Worm (Caenorhabditis elegans) whole organism, L4 larva: Measurements from ENCODE around the gene C33B4.2.

Experiments used
- ceh-62 ChIP-seq: sonication (generic microtip); optimal IDR thresholded peaks from 2 replicates; lab custom pipeline; 2017; ENCODE audit warnings: missing biosample characterization, missing genetic modification characterization
- daf-12 ChIP-seq: fragments of 150-350 bp; optimal IDR thresholded peaks from 2 replicates; lab custom pipeline; 2014; ENCODE audit warnings: missing biosample characterization, missing genetic modification reagents, missing genetic modification characterization
- lin-15B ChIP-seq: fragments of 150-350 bp; sonication (generic microtip); optimal IDR thresholded peaks from 3 replicates; lab custom pipeline; 2014; ENCODE audit warnings: missing biosample characterization, missing genetic modification characterization
- mep-1 ChIP-seq: fragments of 150-350 bp; sonication (generic microtip); optimal IDR thresholded peaks from 3 replicates; lab custom pipeline; 2014; ENCODE audit warnings: missing biosample characterization, missing genetic modification characterization
- nhr-28 ChIP-seq: fragments of 150-350 bp; optimal IDR thresholded peaks from 2 replicates; lab custom pipeline; 2014; ENCODE audit warnings: missing biosample characterization, missing genetic modification characterization
- nhr-77 ChIP-seq: fragments of 150-350 bp; optimal IDR thresholded peaks from 2 replicates; lab custom pipeline; 2014; ENCODE audit warnings: missing biosample characterization, missing genetic modification characterization
- skn-1 ChIP-seq: fragments of 150-350 bp; optimal IDR thresholded peaks from 2 replicates; lab custom pipeline; 2014; ENCODE audit warnings: missing biosample characterization, missing genetic modification characterization
- unc-62 ChIP-seq, 3 experiments: fragments of 150-350 bp in 1 of 3; sonication (generic microtip); optimal IDR thresholded peaks in 2 of 3; peaks in 1 of 3; 1 replicate in 1 of 3; 2 replicates in 2 of 3; lab custom pipeline; 2014 to 2017; ENCODE audit warnings: missing biosample characterization in 3 of 3, missing genetic modification characterization in 3 of 3, missing genetic modification reagents in 3 of 3, missing genotype in 1 of 3

- TF ChIP-seq skn-1 (tag; lab: Kevin White, UChicago) = no peak
- no peak for TF ChIP-seq daf-12 (tag; lab: Kevin White, UChicago)
- TF ChIP-seq mep-1 (tag; lab: Kevin White, UChicago) = no peak
- TF ChIP-seq ceh-62 = no peak
- no peak for TF ChIP-seq nhr-77
- no peak for TF ChIP-seq unc-62 (GFP tag; optimal IDR thresholded peaks at IDR 0.05 in 1 of 2; lab: Kevin White, UChicago)
- TF ChIP-seq unc-62 (tag; optimal IDR thresholded peaks at IDR 0.05; lab: Kevin White, UChicago) = no peak
- TF ChIP-seq lin-15B = no peak
- TF ChIP-seq nhr-28 (tag; lab: Kevin White, UChicago) = no peak
Measured at ce11 chrII:11333375-11333774, 38.6 kb downstream of the C33B4.2 start.
